Worm (Caenorhabditis elegans): ENCODE measurements around the gene sra-7.

- TF ChIP-seq ama-1 (optimal IDR thresholded peaks at IDR 0.05) (no peak), nfya-1 (tag; optimal IDR thresholded peaks at IDR 0.05) (no peak), gmeb-2 (tag; optimal IDR thresholded peaks at IDR 0.05) (no peak), ref-2 (tag; optimal IDR thresholded peaks at IDR 0.05) (no peak), pha-4 (tag; optimal IDR thresholded peaks at IDR 0.05) (no peak), lim-6 (tag; optimal IDR thresholded peaks at IDR 0.05) (no peak)
Measured at ce11 chrII:9586734-9587209, 42.3 kb downstream of the sra-7 start, which contains the start of gene ugt-58.
